Fruit fly (Drosophila melanogaster): ENCODE data around the gene CG34367.

The CG34367 gene

DNA sequence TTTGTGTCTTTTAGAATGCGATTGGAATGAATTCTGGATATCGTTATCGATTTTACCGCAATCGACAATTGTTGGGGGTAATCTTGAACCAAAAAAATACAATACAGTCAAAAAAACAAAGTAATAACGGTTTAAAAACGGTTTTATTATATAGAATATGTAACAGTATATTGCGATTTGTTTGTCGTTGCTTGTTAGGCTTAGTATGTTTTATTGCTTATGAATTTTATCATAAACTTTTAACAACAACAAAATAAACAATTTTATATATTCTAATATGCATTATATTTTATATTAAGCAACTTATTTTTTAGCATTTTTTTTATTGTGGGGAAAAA lies 53.9 kb downstream of the CG34367 start, which contains the start of gene CYLD (continued):
- TF ChIP-seq gro (GFP tag; optimal IDR thresholded peaks at IDR 0.05) (no peak), CG8924 (tag; optimal IDR thresholded peaks at IDR 0.05) (peak; percentile 83), Lhr (GFP tag; optimal IDR thresholded peaks at IDR 0.05) (peak; percentile 23), cwo (GFP tag; optimal IDR thresholded peaks at IDR 0.05) (peak; percentile 70), CG11504 (tag; optimal IDR thresholded peaks at IDR 0.05) (peak; percentile 79), CG12744 (GFP tag; optimal IDR thresholded peaks at IDR 0.05) (no peak), cas (GFP tag; IDR thresholded peaks at IDR 0.05) (no peak), Antp (GFP tag; optimal IDR thresholded peaks at IDR 0.05) (no peak), nerfin-1 (tag; optimal IDR thresholded peaks at IDR 0.05) (peak; percentile 37), C15 (GFP tag; IDR thresholded peaks at IDR 0.05) (no peak), wdn (GFP tag; IDR thresholded peaks at IDR 0.05) (peak; percentile 36; the same call in 1 of the 2 replicates), Pdp1 (GFP tag; optimal IDR thresholded peaks at IDR 0.05) (peak in 1 of 2 experiments; percentile 26), CG10147 (GFP tag; optimal IDR thresholded peaks at IDR 0.05) (peak; percentile 61), Atf6 (GFP tag; IDR thresholded peaks at IDR 0.05) (peak; percentile 81), run (tag; optimal IDR thresholded peaks at IDR 0.05) (no peak), phol (tag; optimal IDR thresholded peaks at IDR 0.05) (peak; percentile 77), row (GFP tag; IDR thresholded peaks at IDR 0.05) (peak; percentile 77), CG17359 (tag; optimal IDR thresholded peaks at IDR 0.05) (peak; percentile 77), dimm (GFP tag; IDR thresholded peaks at IDR 0.05) (no peak), CG3065 (GFP tag; optimal IDR thresholded peaks at IDR 0.05) (peak; percentile 47), CG1792 (GFP tag; optimal IDR thresholded peaks at IDR 0.05) (no peak), CG13624 (GFP tag; optimal IDR thresholded peaks at IDR 0.05) (peak; percentile 44), nom (GFP tag; optimal IDR thresholded peaks at IDR 0.05) (peak; percentile 26), btn (GFP tag; optimal IDR thresholded peaks at IDR 0.05) (no peak), CG4328 (GFP tag; optimal IDR thresholded peaks at IDR 0.05) (no peak), vnd (GFP tag; IDR thresholded peaks at IDR 0.05; ENCODE audit: partially characterized antibody) (no peak), CG8765 (GFP tag; IDR thresholded peaks at IDR 0.05) (no peak), pita (GFP tag; optimal IDR thresholded peaks at IDR 0.05) (no peak), dysf (GFP tag; IDR thresholded peaks at IDR 0.05) (peak; percentile 62; the same call in 1 of the 3 replicates), wek (GFP tag; optimal IDR thresholded peaks at IDR 0.05) (peak; percentile 97), H15 (GFP tag; IDR thresholded peaks at IDR 0.05) (no peak), tgo (GFP tag; IDR thresholded peaks at IDR 0.05) (peak; percentile 61; the same call in 2 of the 3 replicates), gce (GFP tag; IDR thresholded peaks at IDR 0.05) (no peak), abd-A (tag; optimal IDR thresholded peaks at IDR 0.05) (no peak), Rfx (GFP tag; IDR thresholded peaks at IDR 0.05) (peak; percentile 74; the same call in 1 of the 2 replicates), CrebB (tag; optimal IDR thresholded peaks at IDR 0.05) (no peak), Abd-B (GFP tag; optimal IDR thresholded peaks at IDR 0.05) (no peak), Jarid2 (GFP tag; optimal IDR thresholded peaks at IDR 0.05) (no peak), croc (GFP tag; conservative IDR thresholded peaks at IDR 0.05) (no peak), CG6272 (GFP tag; IDR thresholded peaks at IDR 0.05) (no peak), CG17802 (tag; optimal IDR thresholded peaks at IDR 0.05) (no peak), ewg (GFP tag; optimal IDR thresholded peaks at IDR 0.05) (no peak), CG7786 (GFP tag; optimal IDR thresholded peaks at IDR 0.05) (no peak), dmrt11E (tag; optimal IDR thresholded peaks at IDR 0.05) (peak; percentile 76), Spps (tag; optimal IDR thresholded peaks at IDR 0.05) (peak; percentile 72), ERR (GFP tag; optimal IDR thresholded peaks at IDR 0.05) (no peak), CG12942 (GFP tag; optimal IDR thresholded peaks at IDR 0.05) (peak; percentile 60), Asciz (GFP tag; optimal IDR thresholded peaks at IDR 0.05) (peak; percentile 46), HLH3B (GFP tag; IDR thresholded peaks at IDR 0.05) (peak; percentile 44; the same call in 1 of the 2 replicates), Side (GFP tag; optimal IDR thresholded peaks at IDR 0.05) (no peak), hkb (optimal IDR thresholded peaks at IDR 0.05) (no peak), hkb (GFP tag; IDR thresholded peaks at IDR 0.05) (peak; percentile 85)

All from whole organism, embryonic.